Worm (Caenorhabditis elegans) whole organism, L1 larva: ENCODE data around the gene C02D5.2.

Experiments used
- C04F5.9 ChIP-seq: sonication (generic microtip); optimal IDR thresholded peaks from 2 replicates; lab custom pipeline; 2016; ENCODE audit warnings: missing genetic modification characterization, missing compliant biosample characterization
- C16A3.4 ChIP-seq: fragments of 150-350 bp; optimal IDR thresholded peaks from 2 replicates; lab custom pipeline; 2014; ENCODE audit warnings: missing biosample characterization, missing genetic modification characterization
- C34B4.2 ChIP-seq: sonication (generic microtip); optimal IDR thresholded peaks from 2 replicates; lab custom pipeline; 2017; ENCODE audit warnings: mild to moderate bottlenecking, missing genetic modification characterization, missing compliant biosample characterization
- Y116A8C.19 ChIP-seq: sonication (generic microtip); optimal IDR thresholded peaks from 2 replicates; lab custom pipeline; 2016; ENCODE audit warnings: missing compliant biosample characterization, missing genetic modification characterization, borderline replicate concordance
- aha-1 ChIP-seq: fragments of 150-350 bp; optimal IDR thresholded peaks from 2 replicates; lab custom pipeline; 2014; ENCODE audit warnings: missing biosample characterization, missing genetic modification characterization
- alr-1 ChIP-seq: fragments of 200-800 bp; sonication (Bioruptor generic); optimal IDR thresholded peaks from 2 replicates; lab custom pipeline; 2018; ENCODE audit warnings: borderline replicate concordance, mild to moderate bottlenecking, missing genetic modification characterization, missing compliant biosample characterization
- aly-2 ChIP-seq: fragments of 150-350 bp; optimal IDR thresholded peaks from 2 replicates; lab custom pipeline; 2014; ENCODE audit warnings: missing biosample characterization, missing genetic modification characterization
- ama-1 ChIP-seq: fragments of 150-350 bp; optimal IDR thresholded peaks from 2 replicates; lab custom pipeline; 2014
- ceh-8 ChIP-seq: fragments of 200-800 bp; sonication (Bioruptor generic); optimal IDR thresholded peaks from 2 replicates; lab custom pipeline; 2018; ENCODE audit warnings: mild to moderate bottlenecking, missing genetic modification characterization, moderate library complexity, missing compliant biosample characterization
- ceh-90 ChIP-seq: sonication (generic microtip); optimal IDR thresholded peaks from 2 replicates; lab custom pipeline; 2016; ENCODE audit warnings: missing genetic modification characterization, missing compliant biosample characterization
- dsc-1 ChIP-seq: sonication (generic microtip); optimal IDR thresholded peaks from 2 replicates; lab custom pipeline; 2016; ENCODE audit warnings: mild to moderate bottlenecking, missing genetic modification characterization, missing compliant biosample characterization
- efl-1 ChIP-seq, 4 experiments: fragments of 150-350 bp; optimal IDR thresholded peaks in 3 of 4; peaks in 1 of 4; 1 replicate in 1 of 4; 2 replicates in 3 of 4; lab custom pipeline; 2014; ENCODE audit warnings: missing biosample characterization in 2 of 4, missing genetic modification characterization in 2 of 4, missing genetic modification reagents in 2 of 4
- efl-3 ChIP-seq: fragments of 200-800 bp; sonication (Bioruptor generic); optimal IDR thresholded peaks from 2 replicates; lab custom pipeline; 2018; ENCODE audit warnings: mild to moderate bottlenecking, missing genetic modification characterization, missing compliant biosample characterization
- egl-27 ChIP-seq, 2 experiments: fragments of 150-350 bp in 1 of 2; sonication (generic microtip); optimal IDR thresholded peaks; 3 replicates each; lab custom pipeline; 2017 to 2018; ENCODE audit warnings: missing biosample characterization in 2 of 2, missing genetic modification characterization in 2 of 2, missing genetic modification reagents in 2 of 2
- fos-1 ChIP-seq: fragments of 150-350 bp; optimal IDR thresholded peaks from 2 replicates; lab custom pipeline; 2014; ENCODE audit warnings: missing biosample characterization, missing genetic modification characterization
- hlh-4 ChIP-seq: sonication (generic microtip); optimal IDR thresholded peaks from 2 replicates; lab custom pipeline; 2016; ENCODE audit warnings: mild to moderate bottlenecking, missing genetic modification characterization, missing compliant biosample characterization
- irx-1 ChIP-seq: sonication (generic microtip); optimal IDR thresholded peaks from 2 replicates; lab custom pipeline; 2016; ENCODE audit warnings: missing genetic modification characterization, missing compliant biosample characterization
- lin-14 ChIP-seq: fragments of 200-800 bp; sonication (Bioruptor generic); optimal IDR thresholded peaks from 2 replicates; lab custom pipeline; 2018; ENCODE audit warnings: mild to moderate bottlenecking, missing genetic modification characterization, moderate library complexity, missing compliant biosample characterization
- lin-15B ChIP-seq: fragments of 150-350 bp; sonication (generic microtip); optimal IDR thresholded peaks from 3 replicates; lab custom pipeline; 2014; ENCODE audit warnings: missing biosample characterization, missing genetic modification characterization
- lir-3 ChIP-seq: sonication (generic microtip); optimal IDR thresholded peaks from 2 replicates; lab custom pipeline; 2016; ENCODE audit warnings: mild to moderate bottlenecking, missing genetic modification characterization, moderate library complexity, missing compliant biosample characterization; ENCODE audit not compliant: poor library complexity
- lsy-2 ChIP-seq, 2 experiments: fragments of 150-350 bp; optimal IDR thresholded peaks; 2 replicates each; lab custom pipeline; 2014; ENCODE audit warnings: missing biosample characterization in 2 of 2, missing genetic modification characterization in 2 of 2
- mab-9 ChIP-seq: fragments of 200-800 bp; sonication (Bioruptor generic); IDR thresholded peaks from 2 replicates; pipeline ENCODE4 v1.3.6; 2022; ENCODE audit warnings: missing genetic modification reagents, missing genetic modification characterization, missing compliant biosample characterization
- mdl-1 ChIP-seq, 2 experiments: fragments of 150-350 bp; optimal IDR thresholded peaks; 2 replicates each; lab custom pipeline; 2014 to 2017; ENCODE audit warnings: missing biosample characterization in 2 of 2, missing genetic modification characterization in 2 of 2, inconsistent platforms in 1 of 2
- nhr-11 ChIP-seq: fragments of 150-350 bp; optimal IDR thresholded peaks from 2 replicates; lab custom pipeline; 2014; ENCODE audit warnings: missing biosample characterization, missing genetic modification characterization
- nhr-28 ChIP-seq: fragments of 150-350 bp; optimal IDR thresholded peaks from 2 replicates; lab custom pipeline; 2014; ENCODE audit warnings: missing biosample characterization, missing genetic modification characterization
- nhr-47 ChIP-seq: sonication (generic microtip); optimal IDR thresholded peaks from 2 replicates; lab custom pipeline; 2016; ENCODE audit warnings: mild to moderate bottlenecking, missing genetic modification characterization, moderate library complexity, missing compliant biosample characterization
- nhr-71 ChIP-seq: sonication (generic microtip); optimal IDR thresholded peaks from 2 replicates; lab custom pipeline; 2016; ENCODE audit warnings: mild to moderate bottlenecking, missing genetic modification characterization, moderate library complexity, missing compliant biosample characterization
- nhr-77 ChIP-seq: fragments of 150-350 bp; optimal IDR thresholded peaks from 2 replicates; lab custom pipeline; 2014; ENCODE audit warnings: missing biosample characterization, missing genetic modification characterization
- nhr-84 ChIP-seq: sonication (generic microtip); optimal IDR thresholded peaks from 2 replicates; lab custom pipeline; 2017; ENCODE audit warnings: missing biosample characterization, missing genetic modification characterization
- pqm-1 ChIP-seq: sonication (generic microtip); optimal IDR thresholded peaks from 3 replicates; lab custom pipeline; 2017; ENCODE audit warnings: missing biosample characterization, missing genetic modification characterization
- rnt-1 ChIP-seq: sonication (generic microtip); optimal IDR thresholded peaks from 2 replicates; lab custom pipeline; 2016; ENCODE audit warnings: mild to moderate bottlenecking, missing genetic modification characterization, moderate library complexity, missing compliant biosample characterization
- snu-23 ChIP-seq: sonication (generic microtip); optimal IDR thresholded peaks from 2 replicates; lab custom pipeline; 2016; ENCODE audit warnings: missing genetic modification characterization, missing compliant biosample characterization
- sup-37 ChIP-seq: fragments of 200-800 bp; sonication (Bioruptor generic); optimal IDR thresholded peaks from 2 replicates; lab custom pipeline; 2018; ENCODE audit warnings: mild to moderate bottlenecking, missing genetic modification characterization, missing compliant biosample characterization
- swsn-7 ChIP-seq: sonication (generic microtip); optimal IDR thresholded peaks from 2 replicates; lab custom pipeline; 2016; ENCODE audit warnings: missing genetic modification characterization, missing compliant biosample characterization
- tbx-2 ChIP-seq: sonication (generic microtip); optimal IDR thresholded peaks from 2 replicates; lab custom pipeline; 2016; ENCODE audit warnings: missing genetic modification characterization, missing compliant biosample characterization
- unc-30 ChIP-seq: sonication (generic microtip); optimal IDR thresholded peaks from 2 replicates; lab custom pipeline; 2017; ENCODE audit warnings: missing biosample characterization, missing genetic modification characterization
- unc-98 ChIP-seq: fragments of 200-800 bp; sonication (Bioruptor generic); IDR thresholded peaks from 2 replicates; pipeline ENCODE4 v1.3.6; 2022; ENCODE audit warnings: missing genetic modification characterization, missing compliant biosample characterization
- vab-15 ChIP-seq: sonication (generic microtip); optimal IDR thresholded peaks from 2 replicates; lab custom pipeline; 2017; ENCODE audit warnings: missing genotype, mild to moderate bottlenecking, missing genetic modification characterization, missing compliant biosample characterization
- xbp-1 ChIP-seq: sonication (generic microtip); optimal IDR thresholded peaks from 2 replicates; lab custom pipeline; 2016; ENCODE audit warnings: missing genetic modification characterization, missing compliant biosample characterization
- ztf-4 ChIP-seq: fragments of 150-350 bp; optimal IDR thresholded peaks from 2 replicates; lab custom pipeline; 2014; ENCODE audit warnings: missing biosample characterization, missing genetic modification characterization

The C02D5.2 gene

ce11 chrIII:8519886-8520285, 37.2 kb upstream of the C02D5.2 start, which contains the start of gene ZC21.8 (continued):
- no peak for TF ChIP-seq efl-3 (GFP tag; lab: Kevin White, UChicago)
- TF ChIP-seq ceh-90 (tag; lab: Kevin White, UChicago), result no peak
- TF ChIP-seq vab-15, result no peak
- no peak for TF ChIP-seq rnt-1

- TF ChIP-seq nhr-71 (peak; percentile 11), efl-1 (optimal IDR thresholded peaks at IDR 0.05; lab: Kevin White, UChicago) (no peak), efl-1 (GFP tag; optimal IDR thresholded peaks at IDR 0.05 in 1 of 2; lab: Kevin White, UChicago) (peak in 1 of 2 experiments; percentile 82), aha-1 (no peak), ceh-8 (GFP tag; lab: Kevin White, UChicago) (no peak), sup-37 (GFP tag; lab: Kevin White, UChicago) (no peak), efl-3 (GFP tag; lab: Kevin White, UChicago) (no peak), alr-1 (no peak), nhr-77 (tag; lab: Kevin White, UChicago) (peak; percentile 54), nhr-84 (tag; lab: Kevin White, UChicago) (no peak), irx-1 (no peak), tbx-2 (peak; percentile 52), hlh-4 (tag; lab: Kevin White, UChicago) (no peak), snu-23 (GFP tag; lab: Kevin White, UChicago) (no peak), swsn-7 (tag; lab: Kevin White, UChicago) (no peak), ama-1 (lab: Kevin White, UChicago) (no peak), lsy-2 (tag; optimal IDR thresholded peaks at IDR 0.05; lab: Kevin White, UChicago) (no peak), C34B4.2 (no peak), mdl-1 (tag; optimal IDR thresholded peaks at IDR 0.05; lab: Kevin White, UChicago) (peak in 1 of 2 experiments; percentile 2), nhr-47 (tag; lab: Kevin White, UChicago) (no peak), ztf-4 (no peak), unc-30 (no peak), C16A3.4 (tag; lab: Kevin White, UChicago) (no peak)
Measured at ce11 chrIII:8520589-8520988, 36.5 kb upstream of the C02D5.2 start.

DNA sequence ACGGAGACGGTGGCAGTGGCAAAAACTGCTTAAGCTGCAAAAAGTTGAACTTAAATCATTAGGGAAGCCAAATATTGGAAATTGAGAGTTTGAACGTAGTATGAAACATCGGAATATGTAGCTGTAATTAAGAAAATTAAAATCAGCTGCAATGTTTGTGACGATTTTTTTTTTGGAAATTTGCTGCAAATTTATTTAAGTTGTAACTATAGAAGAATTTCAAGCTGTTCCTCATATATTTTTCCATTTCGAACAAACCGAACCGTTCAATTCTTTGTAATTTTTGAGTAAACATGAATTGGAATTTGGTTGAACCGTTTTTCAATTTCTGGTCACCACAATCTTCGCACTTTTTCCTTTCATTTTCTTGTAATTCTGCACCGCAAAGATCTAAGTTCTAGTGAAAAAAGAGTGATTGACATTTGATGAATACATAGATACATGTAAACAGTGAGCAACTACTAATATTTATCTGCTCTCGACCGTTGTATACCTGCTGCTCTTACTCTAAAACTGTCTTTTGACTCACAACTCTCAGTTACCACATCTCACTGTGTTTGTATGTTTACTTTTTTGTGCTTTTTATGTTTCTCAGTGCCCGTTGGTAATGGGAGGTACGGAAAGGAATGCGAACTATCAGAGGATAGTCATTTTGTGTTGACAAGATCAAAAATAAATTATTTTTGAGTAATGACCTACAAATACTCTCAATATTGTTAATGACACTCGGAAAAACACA, 35.3 kb upstream of the C02D5.2 start:
- TF ChIP-seq aly-2 (tag; lab: Kevin White, UChicago) (no peak), tbx-2 (no peak), unc-98 (GFP tag; lab: Robert Waterston, UW) (no peak), xbp-1 (tag; lab: Kevin White, UChicago) (no peak), efl-3 (GFP tag; lab: Kevin White, UChicago) (no peak), pqm-1 (tag; lab: Kevin White, UChicago) (no peak), fos-1 (no peak), nhr-11 (no peak), nhr-28 (tag; lab: Kevin White, UChicago) (no peak), dsc-1 (no peak), Y116A8C.19 (no peak), lin-14 (GFP tag; lab: Kevin White, UChicago) (no peak), mab-9 (GFP tag; lab: Robert Waterston, UW) (no peak), lin-15B (no peak), lir-3 (tag; lab: Kevin White, UChicago) (no peak), snu-23 (GFP tag; lab: Kevin White, UChicago) (no peak), efl-1 (optimal IDR thresholded peaks at IDR 0.05; lab: Kevin White, UChicago) (no peak), efl-1 (GFP tag; optimal IDR thresholded peaks at IDR 0.05 in 1 of 2; lab: Kevin White, UChicago) (no peak), egl-27 (tag; optimal IDR thresholded peaks at IDR 0.05; lab: Kevin White, UChicago) (no peak), sup-37 (GFP tag; lab: Kevin White, UChicago) (no peak), C04F5.9 (tag; lab: Kevin White, UChicago) (no peak)
